Fruit fly (Drosophila melanogaster) whole organism, embryonic: Measurements from ENCODE around the gene CG31798.

Experiments used
- Adf1 ChIP-seq: fragments of 200-800 bp; sonication (Bioruptor generic); IDR thresholded peaks from 2 replicates; pipeline ENCODE4 v1.3.6; 2022; ENCODE audit warnings: missing biosample characterization, missing genetic modification characterization
- Atf6 ChIP-seq: fragments of 200-800 bp; sonication (Bioruptor generic); IDR thresholded peaks from 2 replicates; pipeline ENCODE4 v1.3.6; 2022; ENCODE audit warnings: missing biosample characterization, missing genetic modification characterization
- CG10654 ChIP-seq: fragments of 200-800 bp; sonication (Bioruptor generic); optimal IDR thresholded peaks from 2 replicates; lab custom pipeline; 2016; ENCODE audit warnings: missing biosample characterization, missing genetic modification characterization
- CG11560 ChIP-seq: fragments of 200-800 bp; sonication (Bioruptor generic); IDR thresholded peaks from 3 replicates; pipeline ENCODE4 v1.3.6; 2022; ENCODE audit warnings: missing biosample characterization, missing genetic modification characterization
- CG14441 ChIP-seq: fragments of 200-800 bp; sonication (Bioruptor generic); IDR thresholded peaks from 2 replicates; pipeline ENCODE4 v1.3.6; 2022; ENCODE audit warnings: missing biosample characterization, missing genetic modification characterization
- CG15601 ChIP-seq: fragments of 200-800 bp; sonication (Bioruptor generic); optimal IDR thresholded peaks from 3 replicates; lab custom pipeline; 2019; ENCODE audit warnings: missing biosample characterization, mild to moderate bottlenecking, missing genetic modification characterization, moderate library complexity
- CG17186 ChIP-seq: fragments of 200-800 bp; sonication (Bioruptor generic); optimal IDR thresholded peaks from 3 replicates; lab custom pipeline; 2017; ENCODE audit warnings: missing biosample characterization, missing genetic modification reagents, missing genetic modification characterization
- CG17802 ChIP-seq: fragments of 200-800 bp; sonication (Bioruptor generic); optimal IDR thresholded peaks from 2 replicates; lab custom pipeline; 2018; ENCODE audit warnings: missing biosample characterization, mild to moderate bottlenecking, missing genetic modification characterization, moderate library complexity
- CG18476 ChIP-seq: fragments of 200-800 bp; sonication (Bioruptor generic); optimal IDR thresholded peaks from 2 replicates; lab custom pipeline; 2016; ENCODE audit warnings: missing biosample characterization, mild to moderate bottlenecking, missing genetic modification characterization
- CG18599 ChIP-seq: fragments of 200-800 bp; sonication (Bioruptor generic); optimal IDR thresholded peaks from 3 replicates; lab custom pipeline; 2017; ENCODE audit warnings: missing biosample characterization, missing genetic modification characterization, mild to moderate bottlenecking, moderate library complexity, missing genetic modification reagents
- CG3163 ChIP-seq: fragments of 200-800 bp; sonication (Bioruptor generic); optimal IDR thresholded peaks from 3 replicates; lab custom pipeline; 2016; ENCODE audit warnings: missing biosample characterization, missing genetic modification characterization
- CG32767 ChIP-seq: fragments of 200-800 bp; sonication (Bioruptor generic); IDR thresholded peaks from 2 replicates; pipeline ENCODE4 v1.3.6; 2022; ENCODE audit warnings: missing biosample characterization, missing genetic modification characterization
- CG32772 ChIP-seq: fragments of 200-800 bp; sonication (Bioruptor generic); IDR thresholded peaks from 2 replicates; pipeline ENCODE4 v1.3.6; 2022; ENCODE audit warnings: missing biosample characterization, missing genetic modification characterization
- CG3281 ChIP-seq: fragments of 200-800 bp; sonication (Bioruptor generic); optimal IDR thresholded peaks from 3 replicates; lab custom pipeline; 2017; ENCODE audit warnings: missing biosample characterization, mild to moderate bottlenecking, missing genetic modification characterization
- CG34376 ChIP-seq: fragments of 200-800 bp; sonication (Bioruptor generic); optimal IDR thresholded peaks from 2 replicates; lab custom pipeline; 2018; ENCODE audit warnings: missing biosample characterization, mild to moderate bottlenecking, missing genetic modification characterization
- CG4328 ChIP-seq: fragments of 200-800 bp; sonication (Bioruptor generic); optimal IDR thresholded peaks from 3 replicates; lab custom pipeline; 2017; ENCODE audit warnings: missing biosample characterization, missing genetic modification reagents, missing genetic modification characterization
- CG4360 ChIP-seq: fragments of 200-800 bp; sonication (Bioruptor generic); IDR thresholded peaks from 2 replicates; pipeline ENCODE4 v1.3.6; 2022; ENCODE audit warnings: missing biosample characterization, missing genetic modification characterization
- CG6254 ChIP-seq: fragments of 200-800 bp; sonication (Bioruptor generic); optimal IDR thresholded peaks from 3 replicates; lab custom pipeline; 2017; ENCODE audit warnings: mild to moderate bottlenecking, missing biosample characterization, missing genetic modification reagents, missing genetic modification characterization
- CG6654 ChIP-seq: fragments of 200-800 bp; sonication (Bioruptor generic); optimal IDR thresholded peaks from 2 replicates; lab custom pipeline; 2017; ENCODE audit warnings: missing biosample characterization, mild to moderate bottlenecking, missing genetic modification characterization
- CG7928 ChIP-seq: fragments of 200-800 bp; sonication (Bioruptor generic); optimal IDR thresholded peaks from 2 replicates; lab custom pipeline; 2017; ENCODE audit warnings: missing biosample characterization, mild to moderate bottlenecking, missing genetic modification characterization
- CG7963 ChIP-seq: fragments of 200-800 bp; sonication (Bioruptor generic); IDR thresholded peaks from 3 replicates; pipeline ENCODE4 v1.3.6; 2022; ENCODE audit warnings: missing biosample characterization, missing genetic modification characterization; ENCODE audit not compliant: partially characterized antibody
- CG9609 ChIP-seq: fragments of 200-800 bp; sonication (Bioruptor generic); optimal IDR thresholded peaks from 3 replicates; lab custom pipeline; 2016; ENCODE audit warnings: missing biosample characterization, missing genetic modification characterization
- Deaf1 ChIP-seq: fragments of 200-800 bp; optimal IDR thresholded peaks from 3 replicates; lab custom pipeline; 2019; ENCODE audit warnings: missing biosample characterization, mild to moderate bottlenecking, missing genetic modification characterization, moderate library complexity
- Dll ChIP-seq: fragments of 200-800 bp; sonication (Bioruptor generic); IDR thresholded peaks from 4 replicates; pipeline ENCODE4 v1.3.6; 2022; ENCODE audit warnings: missing biosample characterization, missing genetic modification characterization; ENCODE audit not compliant: partially characterized antibody
- GATAe ChIP-seq: fragments of 200-800 bp; sonication (Bioruptor generic); conservative IDR thresholded peaks from 2 replicates; pipeline ENCODE4 v1.3.6; 2022; ENCODE audit warnings: missing biosample characterization, missing genetic modification characterization
- Kr ChIP-seq: fragments of 200-800 bp; sonication (Bioruptor generic); optimal IDR thresholded peaks from 2 replicates; lab custom pipeline; 2017; ENCODE audit warnings: missing biosample characterization, mild to moderate bottlenecking, missing genetic modification characterization
- NFAT ChIP-seq: fragments of 200-800 bp; sonication (Bioruptor generic); IDR thresholded peaks from 2 replicates; pipeline ENCODE4 v1.3.6; 2022; ENCODE audit warnings: missing biosample characterization, missing genetic modification characterization
- Nf-YA ChIP-seq: fragments of 200-800 bp; sonication (Bioruptor generic); IDR thresholded peaks from 2 replicates; pipeline ENCODE4 v1.3.6; 2022; ENCODE audit warnings: missing biosample characterization, missing genetic modification characterization
- NfI ChIP-seq: fragments of 200-800 bp; sonication (Bioruptor generic); optimal IDR thresholded peaks from 3 replicates; lab custom pipeline; 2018; ENCODE audit warnings: missing biosample characterization, mild to moderate bottlenecking, missing genetic modification characterization, moderate library complexity
- Optix ChIP-seq: fragments of 200-800 bp; sonication (Bioruptor generic); IDR thresholded peaks from 3 replicates; pipeline ENCODE4 v1.3.6; 2022; ENCODE audit warnings: missing biosample characterization, missing genetic modification characterization
- Side ChIP-seq: fragments of 200-800 bp; sonication (Bioruptor generic); optimal IDR thresholded peaks from 2 replicates; lab custom pipeline; 2016; ENCODE audit warnings: missing biosample characterization, missing genetic modification characterization
- Sox102F ChIP-seq: fragments of 200-800 bp; sonication (Bioruptor generic); optimal IDR thresholded peaks from 2 replicates; lab custom pipeline; 2018; ENCODE audit warnings: missing biosample characterization, mild to moderate bottlenecking, missing genetic modification characterization, moderate library complexity
- Spps ChIP-seq: fragments of 200-800 bp; sonication (Bioruptor generic); optimal IDR thresholded peaks from 2 replicates; lab custom pipeline; 2018; ENCODE audit warnings: missing biosample characterization, mild to moderate bottlenecking, missing genetic modification characterization
- amos ChIP-seq: fragments of 200-800 bp; sonication (Bioruptor generic); IDR thresholded peaks from 2 replicates; pipeline ENCODE4 v1.3.6; 2022; ENCODE audit warnings: missing biosample characterization, missing genetic modification characterization; ENCODE audit not compliant: partially characterized antibody
- br ChIP-seq: fragments of >200 bp; optimal IDR thresholded peaks from 2 replicates; lab custom pipeline; 2017
- chinmo ChIP-seq: fragments of 200-800 bp; sonication (Bioruptor generic); IDR thresholded peaks from 4 replicates; pipeline ENCODE4 v1.3.6; 2022; ENCODE audit warnings: missing biosample characterization, missing genetic modification characterization; ENCODE audit not compliant: partially characterized antibody
- chm ChIP-seq: fragments of 200-800 bp; sonication (Bioruptor generic); IDR thresholded peaks from 2 replicates; pipeline ENCODE4 v1.3.6; 2022; ENCODE audit warnings: missing biosample characterization, missing genetic modification characterization
- crc ChIP-seq: fragments of 200-800 bp; sonication (Bioruptor generic); optimal IDR thresholded peaks from 2 replicates; lab custom pipeline; 2016; ENCODE audit warnings: missing biosample characterization, missing genetic modification characterization
- crol ChIP-seq: fragments of 200-800 bp; sonication (Bioruptor generic); IDR thresholded peaks from 2 replicates; pipeline ENCODE4 v1.3.6; 2022; ENCODE audit warnings: missing biosample characterization, missing genetic modification characterization
- dan ChIP-seq: fragments of 200-800 bp; sonication (Bioruptor generic); IDR thresholded peaks from 2 replicates; pipeline ENCODE4 v1.3.6; 2022; ENCODE audit warnings: missing biosample characterization, missing genetic modification characterization
- en ChIP-seq: fragments of 200-800 bp; sonication (Bioruptor generic); optimal IDR thresholded peaks from 2 replicates; lab custom pipeline; 2016; ENCODE audit warnings: missing biosample characterization, missing genetic modification characterization
- gem ChIP-seq: fragments of 200-800 bp; sonication (Bioruptor generic); optimal IDR thresholded peaks from 2 replicates; lab custom pipeline; 2019; ENCODE audit warnings: missing biosample characterization, mild to moderate bottlenecking, missing genetic modification characterization, moderate library complexity
- h ChIP-seq: fragments of >200 bp; optimal IDR thresholded peaks from 2 replicates; lab custom pipeline; 2017
- hth ChIP-seq: fragments of >200 bp; optimal IDR thresholded peaks from 2 replicates; lab custom pipeline; 2017; ENCODE audit warnings: inconsistent platforms
- insv ChIP-seq, 2 experiments: fragments of 200-800 bp; sonication (Bioruptor generic); optimal IDR thresholded peaks; 3 replicates each; lab custom pipeline; 2016 to 2018; ENCODE audit warnings: missing biosample characterization in 2 of 2, missing genetic modification characterization in 2 of 2
- lov ChIP-seq, 2 experiments: fragments of 200-800 bp in 1 of 2; fragments of >200 bp in 1 of 2; sonication (Bioruptor generic) in 1 of 2; IDR thresholded peaks in 1 of 2; optimal IDR thresholded peaks in 1 of 2; 2 replicates in 1 of 2; 3 replicates in 1 of 2; pipeline versions ENCODE4 v1.3.6 to Lab custom; 2017 to 2022; ENCODE audit warnings: missing biosample characterization in 1 of 2, missing genetic modification characterization in 1 of 2
- oc ChIP-seq: fragments of 200-800 bp; sonication (Bioruptor generic); optimal IDR thresholded peaks from 2 replicates; lab custom pipeline; 2018; ENCODE audit warnings: missing biosample characterization, mild to moderate bottlenecking, missing genetic modification characterization, moderate library complexity
- pb ChIP-seq: fragments of 200-800 bp; sonication (Bioruptor generic); optimal IDR thresholded peaks from 3 replicates; lab custom pipeline; 2016; ENCODE audit warnings: missing biosample characterization, missing genetic modification characterization
- ro ChIP-seq: fragments of 200-800 bp; sonication (Bioruptor generic); IDR thresholded peaks from 2 replicates; pipeline ENCODE4 v1.3.6; 2022; ENCODE audit warnings: missing biosample characterization, missing genetic modification characterization
- slbo ChIP-seq: fragments of 200-800 bp; sonication (Bioruptor generic); IDR thresholded peaks from 2 replicates; pipeline ENCODE4 v1.3.6; 2022; ENCODE audit warnings: missing biosample characterization, missing genetic modification characterization
- tap ChIP-seq: fragments of 200-800 bp; optimal IDR thresholded peaks from 3 replicates; lab custom pipeline; 2019; ENCODE audit warnings: missing biosample characterization, mild to moderate bottlenecking, missing genetic modification characterization, moderate library complexity

CG31798 gene

DNA sequence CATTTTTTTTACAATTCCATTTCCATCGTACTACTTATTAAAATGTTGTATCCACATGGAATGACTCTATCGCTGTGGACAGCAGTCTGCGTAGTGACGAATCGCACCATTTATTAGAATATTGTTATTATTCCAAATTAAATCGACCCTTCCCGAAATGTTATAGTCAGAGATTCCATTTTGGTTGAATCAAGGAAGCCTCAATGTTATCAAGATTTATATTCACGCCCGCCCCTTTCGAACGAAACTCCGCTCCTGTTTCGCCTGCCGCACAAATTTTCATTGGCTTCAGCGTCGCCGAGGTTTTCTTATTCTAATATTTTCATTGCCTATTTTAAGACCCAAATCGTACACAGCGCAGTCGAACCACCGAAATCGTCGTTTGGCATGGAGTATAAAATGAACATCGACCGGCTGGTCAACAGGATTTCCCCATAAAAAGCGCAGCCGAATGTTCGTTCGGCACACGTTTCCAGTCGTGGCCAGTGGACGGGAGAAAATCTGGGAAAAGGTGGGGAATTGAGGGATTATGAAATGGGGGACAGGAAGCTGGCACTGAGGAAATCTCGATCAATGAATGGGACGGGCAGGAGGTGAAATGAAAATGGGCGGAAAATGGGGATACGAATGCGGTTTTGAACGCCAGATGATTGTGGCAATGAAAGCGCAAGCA is 11.9 kb downstream of the CG31798 start:
- peak; percentile 52; the same call in 1 of the 2 replicates for TF ChIP-seq slbo (GFP tag; lab: Robert Waterston, UW)
- TF ChIP-seq CG6254, result no peak
- peak; percentile 54 for TF ChIP-seq Deaf1
- TF ChIP-seq NfI, result no peak
- no peak for TF ChIP-seq Side (GFP tag; lab: Kevin White, UChicago)
- TF ChIP-seq CG14441, result peak; percentile 24; the same call in 1 of the 2 replicates
- TF ChIP-seq pb (GFP tag; lab: Kevin White, UChicago), result no peak
- TF ChIP-seq oc (tag; lab: Kevin White, UChicago), result no peak
- TF ChIP-seq en (GFP tag; lab: Kevin White, UChicago), result no peak
- TF ChIP-seq Kr (GFP tag; lab: Kevin White, UChicago), result no peak
- no peak for TF ChIP-seq hth (lab: Kevin White, UChicago)
- no peak for TF ChIP-seq Nf-YA (GFP tag; lab: Robert Waterston, UW)
- no peak for TF ChIP-seq CG3281 (GFP tag; lab: Kevin White, UChicago)
- no peak for TF ChIP-seq CG11560 (tag; lab: Robert Waterston, UW)
- no peak for TF ChIP-seq Adf1 (GFP tag; lab: Robert Waterston, UW)
- TF ChIP-seq Sox102F, result no peak
- TF ChIP-seq CG18599 (GFP tag; lab: Kevin White, UChicago), result no peak
- TF ChIP-seq Dll (GFP tag; lab: Robert Waterston, UW), result no peak
- TF ChIP-seq crc (GFP tag; lab: Kevin White, UChicago), result no peak
- TF ChIP-seq ro, result no peak
- no peak for TF ChIP-seq CG34376 (GFP tag; lab: Kevin White, UChicago)
- TF ChIP-seq CG32772 (GFP tag; lab: Robert Waterston, UW), result no peak
- no peak for TF ChIP-seq CG7928 (GFP tag; lab: Kevin White, UChicago)
- TF ChIP-seq lov (optimal IDR thresholded peaks at IDR 0.05; lab: Kevin White, UChicago), result no peak
- TF ChIP-seq lov (GFP tag; IDR thresholded peaks at IDR 0.05; lab: Robert Waterston, UW), result no peak
- TF ChIP-seq CG17802 (tag; lab: Kevin White, UChicago), result no peak
- no peak for TF ChIP-seq CG4360 (GFP tag; lab: Robert Waterston, UW)
- no peak for TF ChIP-seq gem (tag; lab: Kevin White, UChicago)
- no peak for TF ChIP-seq crol (GFP tag; lab: Robert Waterston, UW)
- TF ChIP-seq chm (GFP tag; lab: Robert Waterston, UW), result no peak
- no peak for TF ChIP-seq CG17186 (GFP tag; lab: Kevin White, UChicago)
- TF ChIP-seq CG4328 (GFP tag; lab: Kevin White, UChicago), result no peak
- no peak for TF ChIP-seq CG18476 (GFP tag; lab: Kevin White, UChicago)
- TF ChIP-seq insv (GFP tag; optimal IDR thresholded peaks at IDR 0.05; lab: Kevin White, UChicago), result no peak
- no peak for TF ChIP-seq CG3163 (GFP tag; lab: Kevin White, UChicago)
- 0 out of 4 replicates have a peak, but pooled peaks have one; percentile 29 for TF ChIP-seq chinmo (GFP tag; lab: Robert Waterston, UW)
- TF ChIP-seq CG9609 (GFP tag; lab: Kevin White, UChicago), result no peak
- no peak for TF ChIP-seq CG32767 (GFP tag; lab: Robert Waterston, UW)
- no peak for TF ChIP-seq CG15601 (tag; lab: Kevin White, UChicago)
- TF ChIP-seq NFAT (GFP tag; lab: Robert Waterston, UW), result no peak
- TF ChIP-seq CG6654 (GFP tag; lab: Kevin White, UChicago), result no peak
- no peak for TF ChIP-seq Spps (tag; lab: Kevin White, UChicago)
- TF ChIP-seq Optix (GFP tag; lab: Robert Waterston, UW), result no peak
- TF ChIP-seq br (lab: Kevin White, UChicago), result no peak
- TF ChIP-seq h (lab: Kevin White, UChicago), result no peak
- no peak for TF ChIP-seq GATAe
- TF ChIP-seq CG10654, result no peak
- no peak for TF ChIP-seq dan (GFP tag; lab: Robert Waterston, UW)
- TF ChIP-seq CG7963 (GFP tag; lab: Robert Waterston, UW), result no peak
- TF ChIP-seq Atf6 (GFP tag; lab: Robert Waterston, UW), result no peak
- no peak for TF ChIP-seq amos
- TF ChIP-seq tap (tag; lab: Kevin White, UChicago), result no peak
